Worm (Caenorhabditis elegans): ENCODE measurements around the gene toe-2.

toe-2 gene

DNA sequence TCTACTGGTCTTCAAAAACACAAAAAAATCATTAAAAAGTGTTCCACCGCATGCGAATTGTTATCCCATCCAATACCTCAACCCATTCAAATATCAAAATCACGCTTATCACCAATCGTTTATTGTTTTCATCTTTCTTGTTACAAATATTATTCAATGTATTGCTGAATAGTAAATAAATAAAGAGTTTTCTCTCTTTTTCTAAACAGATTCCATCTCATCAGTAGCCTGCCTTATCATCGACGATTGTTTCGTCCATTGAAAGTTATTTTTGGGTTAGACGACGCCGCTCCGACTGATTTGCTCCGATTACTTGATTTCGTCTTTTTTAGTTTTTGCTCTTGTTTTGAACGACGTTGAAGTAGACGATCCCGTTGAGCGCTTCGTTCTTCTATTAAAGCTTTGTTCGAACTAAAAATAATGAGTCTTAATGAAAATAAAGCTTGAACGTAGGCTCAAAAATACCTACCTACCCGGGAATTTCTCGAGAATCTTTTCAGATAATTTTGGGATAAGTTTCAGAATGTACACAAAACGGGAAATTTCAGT is 5.0 kb upstream of the toe-2 start:
- TF ChIP-seq hmbx-1 (tag; optimal IDR thresholded peaks at IDR 0.05) (no peak), flt-1 (GFP tag; IDR thresholded peaks at IDR 0.05) (no peak), B0310.2 (tag; optimal IDR thresholded peaks at IDR 0.05) (no peak), pes-1 (GFP tag; IDR thresholded peaks at IDR 0.05) (no peak), tra-4 (tag; optimal IDR thresholded peaks at IDR 0.05) (no peak), ceh-13 (GFP tag; optimal IDR thresholded peaks at IDR 0.05) (no peak)

DNA sequence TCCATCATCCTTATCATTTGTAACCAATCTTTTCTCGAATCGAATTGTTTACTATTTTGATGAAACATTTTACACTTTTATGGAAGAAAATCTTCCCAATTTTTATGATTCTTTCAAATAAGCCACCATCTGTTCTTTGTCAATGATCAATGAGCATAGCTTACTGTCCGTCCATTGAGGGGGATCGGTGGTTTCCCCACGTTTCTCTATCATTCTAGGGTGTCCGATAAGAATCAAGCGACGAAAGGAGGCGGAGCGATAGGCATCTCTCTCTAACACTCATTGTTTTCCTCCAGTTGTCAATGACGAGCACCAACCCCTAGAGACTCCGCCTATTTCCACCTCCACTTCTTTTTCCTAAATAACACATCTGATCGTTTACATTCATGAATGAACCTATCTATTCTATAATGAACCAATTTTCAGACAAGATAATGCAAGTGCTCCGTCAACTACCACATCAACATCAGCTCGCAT is 3.4 kb upstream of the toe-2 start, which contains the start of gene C56E6.2:
Gene C56E6.2, plus strand, starts transcription at position 427 of the 477 bp plus-strand sequence.
- TF ChIP-seq F13C5.2 (tag; optimal IDR thresholded peaks at IDR 0.05) (no peak), ets-7 (tag; optimal IDR thresholded peaks at IDR 0.05) (no peak), tbx-11 (GFP tag; IDR thresholded peaks at IDR 0.05) (no peak), hmbx-1 (tag; optimal IDR thresholded peaks at IDR 0.05) (no peak), ama-1 (optimal IDR thresholded peaks at IDR 0.05) (no peak), B0310.2 (tag; optimal IDR thresholded peaks at IDR 0.05) (no peak), tra-4 (tag; optimal IDR thresholded peaks at IDR 0.05) (no peak), flt-1 (GFP tag; IDR thresholded peaks at IDR 0.05) (no peak), hnd-1 (tag; optimal IDR thresholded peaks at IDR 0.05) (no peak)

DNA sequence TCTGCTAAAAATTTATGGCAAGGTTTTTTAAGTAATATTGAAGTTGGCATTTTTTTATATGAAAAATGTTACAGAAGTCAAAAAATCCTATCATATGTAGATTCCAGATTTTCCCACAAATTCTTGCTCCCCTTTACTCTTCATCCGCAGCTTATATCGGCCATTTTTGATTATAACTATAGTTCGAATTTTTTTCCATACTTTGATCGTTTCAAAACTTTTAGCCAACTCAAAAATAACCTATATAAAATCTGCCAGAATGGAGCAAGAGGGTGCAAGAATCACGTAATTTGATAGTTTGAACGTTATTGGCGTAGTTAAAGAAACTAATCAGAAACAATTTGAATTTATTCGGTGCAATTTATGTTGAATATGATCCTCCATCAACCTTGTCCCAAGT is 2.8 kb upstream of the toe-2 start:
- TF ChIP-seq tbx-37 (GFP tag; conservative IDR thresholded peaks at IDR 0.05) (no peak), tra-4 (tag; optimal IDR thresholded peaks at IDR 0.05) (no peak), tbx-11 (GFP tag; IDR thresholded peaks at IDR 0.05) (no peak), hmg-4 (GFP tag; optimal IDR thresholded peaks at IDR 0.05) (no peak), B0310.2 (tag; optimal IDR thresholded peaks at IDR 0.05) (no peak), F13C5.2 (tag; optimal IDR thresholded peaks at IDR 0.05) (no peak)

DNA sequence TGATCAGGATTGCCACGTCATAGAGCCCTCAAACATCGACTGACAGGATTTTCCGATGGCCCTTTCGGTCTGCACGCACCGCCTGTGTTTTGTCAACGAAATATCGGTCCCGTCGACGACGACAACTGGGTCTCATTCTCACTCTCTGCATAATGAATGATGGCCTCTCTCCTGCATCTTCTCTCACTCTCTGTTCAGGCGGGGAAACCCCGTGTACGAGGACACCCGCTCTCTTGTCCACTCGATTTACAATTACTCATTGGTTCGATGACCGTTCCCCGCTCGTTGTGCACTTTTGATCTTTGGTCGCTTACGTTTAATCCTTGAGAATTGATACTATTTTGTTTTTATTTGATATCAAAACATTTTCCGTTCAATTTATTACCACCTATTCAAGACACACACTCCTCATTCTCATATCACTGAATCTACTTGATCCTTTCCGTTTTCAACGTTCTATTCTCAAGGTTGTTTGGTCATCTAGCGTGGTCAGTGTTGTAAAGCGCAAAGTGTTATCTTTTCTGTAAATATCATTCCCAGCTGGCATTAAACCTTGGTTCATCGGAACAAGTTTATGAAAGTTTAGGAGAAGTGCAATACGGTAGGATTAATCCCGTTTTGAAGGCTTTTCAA is 1.6 kb upstream of the toe-2 start:
- TF ChIP-seq hnd-1 (tag; optimal IDR thresholded peaks at IDR 0.05) (no peak), ama-1 (optimal IDR thresholded peaks at IDR 0.05) (no peak), B0310.2 (tag; optimal IDR thresholded peaks at IDR 0.05) (no peak), ceh-13 (GFP tag; optimal IDR thresholded peaks at IDR 0.05) (no peak), tra-4 (tag; optimal IDR thresholded peaks at IDR 0.05) (no peak), hmg-4 (GFP tag; optimal IDR thresholded peaks at IDR 0.05) (peak; percentile 80), aly-1 (tag; optimal IDR thresholded peaks at IDR 0.05) (peak; percentile 53), sea-1 (GFP tag; conservative IDR thresholded peaks at IDR 0.05) (0 out of 2 replicates have a peak, but pooled peaks have one; percentile 36), hmbx-1 (tag; optimal IDR thresholded peaks at IDR 0.05) (no peak), pes-1 (GFP tag; IDR thresholded peaks at IDR 0.05) (no peak), tbx-11 (GFP tag; IDR thresholded peaks at IDR 0.05) (no peak), ceh-36 (tag; optimal IDR thresholded peaks at IDR 0.05) (no peak), tbx-37 (GFP tag; conservative IDR thresholded peaks at IDR 0.05) (no peak; the same call in 1 of the 2 replicates), scrt-1 (GFP tag; IDR thresholded peaks at IDR 0.05) (no peak), F13C5.2 (tag; optimal IDR thresholded peaks at IDR 0.05) (no peak), ets-7 (tag; optimal IDR thresholded peaks at IDR 0.05) (no peak), flt-1 (GFP tag; IDR thresholded peaks at IDR 0.05) (0 out of 2 replicates have a peak, but pooled peaks have one; percentile 23)

DNA sequence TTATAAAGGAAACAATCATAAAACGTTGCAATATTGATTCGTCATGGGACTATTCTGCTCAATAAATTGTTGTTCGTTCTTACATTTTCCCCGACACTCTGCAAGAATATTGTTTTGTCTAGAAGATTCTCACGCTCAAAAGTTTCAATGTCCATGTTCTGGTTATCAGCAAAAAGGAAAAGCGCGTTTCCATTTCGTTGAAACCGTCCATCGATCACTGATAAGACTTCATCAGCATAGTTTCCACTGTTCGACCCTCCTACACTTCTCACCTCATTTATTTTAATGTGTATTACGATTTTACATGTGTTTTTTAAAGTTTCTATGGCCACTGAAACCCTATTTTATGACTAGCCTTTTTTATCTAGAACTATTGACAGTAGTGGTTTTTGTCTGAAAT is 1.1 kb downstream of the toe-2 start:
- TF ChIP-seq ceh-13 (GFP tag; optimal IDR thresholded peaks at IDR 0.05) (no peak), hmg-4 (GFP tag; optimal IDR thresholded peaks at IDR 0.05) (no peak), ets-7 (tag; optimal IDR thresholded peaks at IDR 0.05) (no peak), B0310.2 (tag; optimal IDR thresholded peaks at IDR 0.05) (no peak), tbx-37 (GFP tag; conservative IDR thresholded peaks at IDR 0.05) (no peak), hmbx-1 (tag; optimal IDR thresholded peaks at IDR 0.05) (no peak), aly-1 (tag; optimal IDR thresholded peaks at IDR 0.05) (no peak), hnd-1 (tag; optimal IDR thresholded peaks at IDR 0.05) (no peak), F13C5.2 (tag; optimal IDR thresholded peaks at IDR 0.05) (no peak), tbx-11 (GFP tag; IDR thresholded peaks at IDR 0.05) (no peak), tra-4 (tag; optimal IDR thresholded peaks at IDR 0.05) (no peak), flt-1 (GFP tag; IDR thresholded peaks at IDR 0.05) (no peak), sea-1 (GFP tag; conservative IDR thresholded peaks at IDR 0.05) (no peak), scrt-1 (GFP tag; IDR thresholded peaks at IDR 0.05) (no peak)

DNA sequence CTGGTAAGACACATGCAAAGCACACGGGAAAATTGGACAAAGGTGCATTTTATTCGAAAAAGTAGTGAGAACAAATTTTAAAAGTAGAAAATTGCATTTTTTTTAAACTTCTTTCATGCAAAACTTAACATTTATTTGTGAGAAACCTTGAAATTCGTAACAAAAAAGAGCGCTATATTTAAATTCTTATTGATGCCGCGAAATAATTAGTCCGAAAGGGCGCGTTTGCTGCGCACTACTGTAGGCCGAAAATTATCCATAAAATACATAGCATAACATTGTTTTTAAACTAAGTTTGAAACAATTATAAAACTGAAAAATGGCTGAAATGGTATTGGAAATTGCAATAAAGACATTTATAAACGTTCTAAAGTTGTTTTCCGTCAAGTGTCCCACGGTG is 1.5 kb downstream of the toe-2 start:
- TF ChIP-seq B0310.2 (tag; optimal IDR thresholded peaks at IDR 0.05) (no peak), tbx-11 (GFP tag; IDR thresholded peaks at IDR 0.05) (no peak), aly-1 (tag; optimal IDR thresholded peaks at IDR 0.05) (no peak), ceh-13 (GFP tag; optimal IDR thresholded peaks at IDR 0.05) (no peak), tra-4 (tag; optimal IDR thresholded peaks at IDR 0.05) (no peak), ets-7 (tag; optimal IDR thresholded peaks at IDR 0.05) (no peak), ceh-36 (tag; optimal IDR thresholded peaks at IDR 0.05) (no peak), flt-1 (GFP tag; IDR thresholded peaks at IDR 0.05) (no peak)

DNA sequence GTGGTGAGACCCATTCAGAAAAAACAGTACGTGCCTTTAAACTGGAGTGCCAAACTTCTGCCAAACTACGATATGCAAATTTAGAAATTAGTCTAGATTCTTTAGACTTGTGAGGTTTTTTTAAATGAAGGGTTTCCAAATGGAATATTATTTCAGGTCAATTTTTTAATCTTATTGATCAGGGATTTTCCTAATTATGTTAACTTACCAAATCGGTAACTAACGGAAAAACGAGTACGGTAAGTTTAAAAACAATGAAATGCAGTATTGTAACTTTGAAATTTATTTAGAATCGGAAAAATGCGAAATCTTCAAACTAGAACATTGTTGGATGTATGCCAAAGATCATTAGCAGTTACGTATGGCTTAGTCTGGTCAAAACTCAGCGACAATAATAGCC is 4.9 kb downstream of the toe-2 start, which contains the start of gene C56E6.7:
Gene C56E6.7, plus strand, starts transcription at position 301 of the 400 bp plus-strand sequence.
- TF ChIP-seq ets-7 (tag; optimal IDR thresholded peaks at IDR 0.05) (no peak), hmbx-1 (tag; optimal IDR thresholded peaks at IDR 0.05) (no peak), aly-1 (tag; optimal IDR thresholded peaks at IDR 0.05) (no peak), tra-4 (tag; optimal IDR thresholded peaks at IDR 0.05) (no peak), sea-1 (GFP tag; conservative IDR thresholded peaks at IDR 0.05) (no peak), hnd-1 (tag; optimal IDR thresholded peaks at IDR 0.05) (no peak), pes-1 (GFP tag; IDR thresholded peaks at IDR 0.05) (no peak), scrt-1 (GFP tag; IDR thresholded peaks at IDR 0.05) (no peak), B0310.2 (tag; optimal IDR thresholded peaks at IDR 0.05) (no peak), flt-1 (GFP tag; IDR thresholded peaks at IDR 0.05) (no peak), ama-1 (optimal IDR thresholded peaks at IDR 0.05) (no peak), tbx-11 (GFP tag; IDR thresholded peaks at IDR 0.05) (no peak), ceh-13 (GFP tag; optimal IDR thresholded peaks at IDR 0.05) (no peak), tbx-37 (GFP tag; conservative IDR thresholded peaks at IDR 0.05) (no peak), ceh-36 (tag; optimal IDR thresholded peaks at IDR 0.05) (no peak), hmg-4 (GFP tag; optimal IDR thresholded peaks at IDR 0.05) (no peak)

All from whole organism, early embryonic.